Worm (Caenorhabditis elegans) whole organism, mixed stage, embryonic: ENCODE measurements around the gene fbxa-94.

Source experiments
- ceh-43 ChIP-seq: fragments of 200-800 bp; sonication (Bioruptor generic); optimal IDR thresholded peaks from 2 replicates; lab custom pipeline; 2018; ENCODE audit warnings: mild to moderate bottlenecking, missing genetic modification characterization, moderate library complexity, missing compliant biosample characterization
- ceh-83 ChIP-seq: fragments of 200-800 bp; sonication (Bioruptor generic); optimal IDR thresholded peaks from 2 replicates; lab custom pipeline; 2018; ENCODE audit warnings: mild to moderate bottlenecking, missing genetic modification characterization, missing compliant biosample characterization
- cnd-1 ChIP-seq: fragments of 200-800 bp; sonication (Bioruptor generic); optimal IDR thresholded peaks from 2 replicates; lab custom pipeline; 2018; ENCODE audit warnings: mild to moderate bottlenecking, missing genetic modification characterization, missing compliant biosample characterization
- flh-1 ChIP-seq: fragments of 200-800 bp; sonication (Bioruptor generic); optimal IDR thresholded peaks from 2 replicates; lab custom pipeline; 2018; ENCODE audit warnings: mild to moderate bottlenecking, missing genetic modification characterization, moderate library complexity, missing compliant biosample characterization
- lin-13 ChIP-seq: fragments of 150-350 bp; optimal IDR thresholded peaks from 2 replicates; lab custom pipeline; 2014; ENCODE audit warnings: missing biosample characterization, missing genetic modification characterization
- mab-5 ChIP-seq: fragments of 150-350 bp; optimal IDR thresholded peaks from 2 replicates; lab custom pipeline; 2014; ENCODE audit warnings: missing biosample characterization, missing genetic modification characterization
- nhr-12 ChIP-seq: fragments of 150-350 bp; optimal IDR thresholded peaks from 2 replicates; lab custom pipeline; 2014; ENCODE audit warnings: missing biosample characterization, missing genetic modification characterization
- nhr-237 ChIP-seq: fragments of 150-350 bp; optimal IDR thresholded peaks from 2 replicates; lab custom pipeline; 2014; ENCODE audit warnings: missing biosample characterization, missing genetic modification characterization
- sem-2 ChIP-seq: fragments of 200-800 bp; sonication (Bioruptor generic); optimal IDR thresholded peaks from 2 replicates; lab custom pipeline; 2018; ENCODE audit warnings: mild to moderate bottlenecking, missing genetic modification characterization, missing compliant biosample characterization
- tbx-8 ChIP-seq: fragments of 200-800 bp; sonication (Bioruptor generic); optimal IDR thresholded peaks from 2 replicates; lab custom pipeline; 2018; ENCODE audit warnings: mild to moderate bottlenecking, missing genetic modification characterization, moderate library complexity, missing compliant biosample characterization
- unc-39 ChIP-seq: fragments of 150-350 bp; optimal IDR thresholded peaks from 2 replicates; lab custom pipeline; 2014; ENCODE audit warnings: missing biosample characterization, missing genetic modification characterization

Gene fbxa-94

ce11 chrV:15621518-15621917, 48.8 kb downstream of the fbxa-94 start, which contains the start of gene C55A1.1:
TSS of gene C55A1.1 (plus strand) at chrV:15621818.
- TF ChIP-seq ceh-43 (GFP tag; lab: Kevin White, UChicago) = no peak
- TF ChIP-seq tbx-8 (GFP tag; lab: Kevin White, UChicago) = no peak
- TF ChIP-seq lin-13 (tag; lab: Kevin White, UChicago) = no peak
- TF ChIP-seq unc-39 (tag; lab: Kevin White, UChicago) = no peak
- TF ChIP-seq sem-2 (GFP tag; lab: Kevin White, UChicago) = no peak
- no peak for TF ChIP-seq mab-5 (tag; lab: Kevin White, UChicago)
- no peak for TF ChIP-seq flh-1
- no peak for TF ChIP-seq nhr-237 (tag; lab: Kevin White, UChicago)
- TF ChIP-seq ceh-83 (GFP tag; lab: Kevin White, UChicago) = no peak
- no peak for TF ChIP-seq nhr-12 (tag; lab: Kevin White, UChicago)
- TF ChIP-seq cnd-1 (tag; lab: Kevin White, UChicago) = no peak
